Worm (Caenorhabditis elegans): ENCODE data around the gene myo-5.
A peak's percentile ranks its signal among the peaks of the same experiment; 100 is the strongest.

Gene myo-5

ce11 chrV:8102960-8103359 is 5.8 kb upstream of the myo-5 start, which contains the start of gene str-90:
Gene str-90, plus strand, starts transcription at chrV:8103260.
- TF ChIP-seq nhr-10 (tag; optimal IDR thresholded peaks at IDR 0.05) (no peak), daf-12 (tag; optimal IDR thresholded peaks at IDR 0.05) (no peak), zag-1 (tag; optimal IDR thresholded peaks at IDR 0.05) (no peak), duxl-1 (tag; optimal IDR thresholded peaks at IDR 0.05; ENCODE audit: poor library complexity) (no peak), mep-1 (tag; optimal IDR thresholded peaks at IDR 0.05) (no peak), nhr-42 (GFP tag; IDR thresholded peaks at IDR 0.05) (no peak), F44E2.7 (GFP tag; IDR thresholded peaks at IDR 0.05) (no peak), nhr-76 (tag; optimal IDR thresholded peaks at IDR 0.05) (no peak), tra-1 (GFP tag; IDR thresholded peaks at IDR 0.05) (no peak), nhr-25 (tag; optimal IDR thresholded peaks at IDR 0.05; ENCODE audit: borderline replicate concordance, insufficient read depth) (no peak), F49E8.2 (tag; optimal IDR thresholded peaks at IDR 0.05; ENCODE audit: borderline replicate concordance) (no peak), unc-39 (tag; optimal IDR thresholded peaks at IDR 0.05) (no peak), lin-13 (GFP tag; optimal IDR thresholded peaks at IDR 0.05) (no peak), Y48G9A.11 (GFP tag; IDR thresholded peaks at IDR 0.05) (no peak), dmd-8 (GFP tag; IDR thresholded peaks at IDR 0.05) (no peak), madf-9 (GFP tag; conservative IDR thresholded peaks at IDR 0.05) (no peak), Y105C5A.15 (GFP tag; IDR thresholded peaks at IDR 0.05) (no peak), hlh-30 (tag; optimal IDR thresholded peaks at IDR 0.05; ENCODE audit: insufficient read depth) (no peak), unc-130 (GFP tag; optimal IDR thresholded peaks at IDR 0.05) (no peak), unc-62 (GFP tag; optimal IDR thresholded peaks at IDR 0.05 in 1 of 2) (no peak), unc-62 (tag; optimal IDR thresholded peaks at IDR 0.05) (no peak)

- TF ChIP-seq snpc-4 (tag; optimal IDR thresholded peaks at IDR 0.05) (no peak), php-3 (GFP tag; IDR thresholded peaks at IDR 0.05) (no peak), nhr-10 (tag; optimal IDR thresholded peaks at IDR 0.05) (no peak), lin-1 (GFP tag; IDR thresholded peaks at IDR 0.05) (no peak), ceh-82 (tag; optimal IDR thresholded peaks at IDR 0.05) (no peak), daf-19 (GFP tag; conservative IDR thresholded peaks at IDR 0.05) (no peak)
Observed at ce11 chrV:8104473-8104872, 4.3 kb upstream of the myo-5 start, which contains the start of gene srlf-16. Gene srlf-16, plus strand, starts transcription at chrV:8104773.

ce11 chrV:8110816-8111215 is 2.0 kb downstream of the myo-5 start:
- TF ChIP-seq saeg-2 (GFP tag; IDR thresholded peaks at IDR 0.05) (no peak), lin-13 (GFP tag; optimal IDR thresholded peaks at IDR 0.05) (no peak), spr-3 (GFP tag; optimal IDR thresholded peaks at IDR 0.05) (no peak), zip-2 (tag; optimal IDR thresholded peaks at IDR 0.05) (no peak), lim-7 (GFP tag; IDR thresholded peaks at IDR 0.05) (no peak), ces-1 (GFP tag; optimal IDR thresholded peaks at IDR 0.05) (no peak), nhr-111 (GFP tag; optimal IDR thresholded peaks at IDR 0.05) (no peak), ztf-7 (tag; optimal IDR thresholded peaks at IDR 0.05) (no peak), lin-15B (tag; optimal IDR thresholded peaks at IDR 0.05) (no peak)

ce11 chrV:8114542-8114941 is 5.8 kb downstream of the myo-5 start:
- TF ChIP-seq unc-62 (GFP tag; optimal IDR thresholded peaks at IDR 0.05 in 1 of 2) (peak in 1 of 2 experiments; percentile 93), unc-62 (tag; optimal IDR thresholded peaks at IDR 0.05) (no peak), lir-3 (tag; optimal IDR thresholded peaks at IDR 0.05) (no peak)

ce11 chrV:8117964-8118363 is 9.2 kb downstream of the myo-5 start, which contains the start of gene D1014.7:
Gene D1014.7, plus strand, starts transcription at chrV:8118264.
- TF ChIP-seq mdl-1 (tag; optimal IDR thresholded peaks at IDR 0.05) (no peak), madf-5 (GFP tag; IDR thresholded peaks at IDR 0.05) (no peak), nhr-28 (tag; optimal IDR thresholded peaks at IDR 0.05) (no peak)
